Worm (Caenorhabditis elegans): ENCODE measurements around the gene sms-3.

sms-3 gene

DNA sequence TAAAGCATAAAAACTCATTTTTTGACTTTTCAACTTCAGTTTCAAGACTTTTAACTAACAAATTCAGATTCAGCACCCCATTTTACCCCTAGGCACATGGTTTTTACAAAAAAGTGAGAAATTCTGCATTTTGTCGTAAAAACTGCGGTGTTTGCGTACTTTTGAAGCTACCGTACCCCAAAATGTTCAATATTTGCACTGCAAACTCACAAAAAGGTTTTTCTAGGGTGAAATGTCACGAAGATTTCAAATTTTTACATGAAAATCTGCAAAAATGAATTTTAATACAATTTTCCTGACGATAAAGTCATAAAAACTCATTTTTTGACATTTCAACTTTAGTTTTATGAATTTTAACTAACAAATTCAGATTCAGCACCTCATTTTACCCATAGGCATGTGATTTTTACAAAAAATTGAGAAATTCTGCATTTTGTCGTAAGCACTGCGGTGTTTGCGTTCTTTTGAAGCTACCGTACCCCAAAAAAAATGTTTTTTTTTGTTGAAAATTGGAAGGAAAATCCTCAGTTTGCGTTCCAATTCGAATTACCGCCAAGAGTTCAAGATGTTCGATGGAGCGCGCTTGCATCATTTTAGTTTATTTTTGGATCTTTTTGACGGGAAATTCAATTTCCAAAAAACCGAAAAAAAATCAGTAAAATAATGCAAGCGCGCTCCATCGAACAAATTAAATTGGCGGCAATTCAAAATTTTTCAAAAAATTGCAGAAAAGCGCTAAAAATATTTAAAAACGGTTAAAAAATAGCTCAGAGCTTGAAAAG lies 15.5 kb upstream of the sms-3 start (continued):
- no peak for TF ChIP-seq attf-3 (GFP tag; conservative IDR thresholded peaks at IDR 0.05)
- no peak for TF ChIP-seq F22D6.2 (tag; optimal IDR thresholded peaks at IDR 0.05)
- no peak; the same call in 1 of the 2 replicates for TF ChIP-seq hmg-20 (GFP tag; IDR thresholded peaks at IDR 0.05)
- TF ChIP-seq snpc-4 (GFP tag; optimal IDR thresholded peaks at IDR 0.05) = no peak
- peak in 1 of 4 experiments; percentile 59 for TF ChIP-seq snpc-4 (tag; optimal IDR thresholded peaks at IDR 0.05)
- TF ChIP-seq Y53F4B.3 (GFP tag; IDR thresholded peaks at IDR 0.05) = no peak
- TF ChIP-seq attf-5 (GFP tag; optimal IDR thresholded peaks at IDR 0.05) = peak; percentile 64
- no peak for TF ChIP-seq mes-4 (tag; optimal IDR thresholded peaks at IDR 0.05)
- TF ChIP-seq madf-8 (GFP tag; conservative IDR thresholded peaks at IDR 0.05) = 0 out of 2 replicates have a peak, but pooled peaks have one; percentile 7
- TF ChIP-seq ztf-26 (tag; optimal IDR thresholded peaks at IDR 0.05) = peak; percentile 82
- no peak; the same call in 1 of the 2 replicates for TF ChIP-seq F39B2.1 (GFP tag; IDR thresholded peaks at IDR 0.05)
- no peak for TF ChIP-seq K12H6.12 (tag; optimal IDR thresholded peaks at IDR 0.05)
- no peak for TF ChIP-seq hlh-26 (GFP tag; conservative IDR thresholded peaks at IDR 0.05)
- TF ChIP-seq Y95B8A.8 (GFP tag; IDR thresholded peaks at IDR 0.05) = peak; percentile 56; the same call in 1 of the 2 replicates
- peak; percentile 44; the same call in 1 of the 2 replicates for TF ChIP-seq lin-26 (GFP tag; IDR thresholded peaks at IDR 0.05)
- TF ChIP-seq mel-28 (tag; optimal IDR thresholded peaks at IDR 0.05; ENCODE audit: borderline replicate concordance) = no peak
- peak; percentile 83 for TF ChIP-seq fkh-3 (tag; optimal IDR thresholded peaks at IDR 0.05)
- peak; percentile 96 for TF ChIP-seq nfyb-1 (GFP tag; IDR thresholded peaks at IDR 0.05)
- no peak for TF ChIP-seq ztf-22 (GFP tag; optimal IDR thresholded peaks at IDR 0.05)
- TF ChIP-seq madf-10 (tag; optimal IDR thresholded peaks at IDR 0.05) = peak; percentile 6
- TF ChIP-seq D2030.7 (GFP tag; IDR thresholded peaks at IDR 0.05) = peak; percentile 38; the same call in 1 of the 2 replicates
- TF ChIP-seq mxl-1 (tag; optimal IDR thresholded peaks at IDR 0.05) = peak; percentile 48
- TF ChIP-seq lin-54 (GFP tag; optimal IDR thresholded peaks at IDR 0.05) = peak; percentile 87
- peak; percentile 45 for TF ChIP-seq efl-1 (GFP tag; optimal IDR thresholded peaks at IDR 0.05)
- TF ChIP-seq ZK185.1 (tag; optimal IDR thresholded peaks at IDR 0.05; ENCODE audit: poor library complexity, severe bottlenecking) = no peak
- TF ChIP-seq lin-35 (GFP tag; optimal IDR thresholded peaks at IDR 0.05) = no peak
- no peak for TF ChIP-seq nhr-179 (tag; optimal IDR thresholded peaks at IDR 0.05)
- peak; percentile 36 for TF ChIP-seq dpl-1 (GFP tag; optimal IDR thresholded peaks at IDR 0.05)
- TF ChIP-seq K11D2.4 (GFP tag; IDR thresholded peaks at IDR 0.05) = no peak
- no peak for TF ChIP-seq egl-44 (GFP tag; IDR thresholded peaks at IDR 0.05)
- no peak for TF ChIP-seq nhr-27 (tag; optimal IDR thresholded peaks at IDR 0.05)
- TF ChIP-seq nhr-120 (GFP tag; IDR thresholded peaks at IDR 0.05) = no peak
- peak; percentile 90 for TF ChIP-seq F57C9.4 (tag; optimal IDR thresholded peaks at IDR 0.05)
- peak; percentile 47; the same call in 1 of the 2 replicates for TF ChIP-seq rcor-1 (GFP tag; IDR thresholded peaks at IDR 0.05)
- TF ChIP-seq hrde-1 (tag; optimal IDR thresholded peaks at IDR 0.05; ENCODE audit: borderline replicate concordance) = peak; percentile 85
- peak; percentile 79 for TF ChIP-seq ztf-25 (GFP tag; IDR thresholded peaks at IDR 0.05)
- peak; percentile 55 for TF ChIP-seq tbp1 (GFP tag; optimal IDR thresholded peaks at IDR 0.05)
- TF ChIP-seq snpc-3.4 (tag; optimal IDR thresholded peaks at IDR 0.05) = no peak
- TF ChIP-seq hmg-1.2 (GFP tag; IDR thresholded peaks at IDR 0.05) = 0 out of 2 replicates have a peak, but pooled peaks have one; percentile 36
- no peak for TF ChIP-seq sdz-38 (tag; optimal IDR thresholded peaks at IDR 0.05)
- TF ChIP-seq lin-40 (tag; optimal IDR thresholded peaks at IDR 0.05) = peak; percentile 43
- no peak for TF ChIP-seq him-1 (tag; optimal IDR thresholded peaks at IDR 0.05)
- TF ChIP-seq attf-6 (GFP tag; IDR thresholded peaks at IDR 0.05) = 0 out of 2 replicates have a peak, but pooled peaks have one; percentile 37
- TF ChIP-seq Y67H2A.10 (GFP tag; conservative IDR thresholded peaks at IDR 0.05) = no peak
- peak; percentile 26 for TF ChIP-seq die-1 (tag; optimal IDR thresholded peaks at IDR 0.05)
- no peak for TF ChIP-seq sptf-2 (GFP tag; optimal IDR thresholded peaks at IDR 0.05)
- TF ChIP-seq gei-17 (GFP tag; optimal IDR thresholded peaks at IDR 0.05) = peak; percentile 32

All from whole organism, young adult.